Worm (Caenorhabditis elegans) whole organism, L4 larva: ENCODE results near the gene K12H6.6.

Source experiments
- ceh-44 ChIP-seq: fragments of 200-800 bp; sonication (Bioruptor generic); IDR thresholded peaks from 2 replicates; pipeline ENCODE4 v1.3.6; 2022; ENCODE audit warnings: missing genetic modification reagents, missing genetic modification characterization, missing compliant biosample characterization
- ceh-82 ChIP-seq: sonication (generic microtip); optimal IDR thresholded peaks from 2 replicates; lab custom pipeline; 2017; ENCODE audit warnings: missing biosample characterization, missing genetic modification characterization
- duxl-1 ChIP-seq: sonication (generic microtip); optimal IDR thresholded peaks from 2 replicates; lab custom pipeline; 2016; ENCODE audit warnings: mild to moderate bottlenecking, missing genetic modification characterization, moderate library complexity, missing compliant biosample characterization; ENCODE audit not compliant: poor library complexity
- gei-8 ChIP-seq: fragments of 200-800 bp; sonication (Bioruptor generic); optimal IDR thresholded peaks from 2 replicates; lab custom pipeline; 2018; ENCODE audit warnings: mild to moderate bottlenecking, missing genetic modification characterization, missing compliant biosample characterization
- jun-1 ChIP-seq: fragments of 150-350 bp; optimal IDR thresholded peaks from 2 replicates; lab custom pipeline; 2014; ENCODE audit warnings: missing biosample characterization, missing genetic modification reagents, missing genetic modification characterization
- lin-13 ChIP-seq: fragments of 150-350 bp; optimal IDR thresholded peaks from 2 replicates; lab custom pipeline; 2014; ENCODE audit warnings: missing biosample characterization, missing genetic modification reagents, missing genetic modification characterization
- lin-39 ChIP-seq: fragments of 150-350 bp; optimal IDR thresholded peaks from 2 replicates; lab custom pipeline; 2014; ENCODE audit warnings: missing biosample characterization, missing genetic modification reagents, missing genetic modification characterization
- nhr-11 ChIP-seq: fragments of 150-350 bp; optimal IDR thresholded peaks from 2 replicates; lab custom pipeline; 2014; ENCODE audit warnings: missing biosample characterization, missing genetic modification characterization
- nhr-28 ChIP-seq: fragments of 150-350 bp; optimal IDR thresholded peaks from 2 replicates; lab custom pipeline; 2014; ENCODE audit warnings: missing biosample characterization, missing genetic modification characterization
- nhr-77 ChIP-seq: fragments of 150-350 bp; optimal IDR thresholded peaks from 2 replicates; lab custom pipeline; 2014; ENCODE audit warnings: missing biosample characterization, missing genetic modification characterization
- snpc-4 ChIP-seq: fragments of 150-350 bp; optimal IDR thresholded peaks from 2 replicates; lab custom pipeline; 2014; ENCODE audit warnings: missing biosample characterization, missing genetic modification characterization
- unc-39 ChIP-seq: sonication (generic microtip); optimal IDR thresholded peaks from 2 replicates; lab custom pipeline; 2017; ENCODE audit warnings: missing biosample characterization, missing genetic modification characterization
- zag-1 ChIP-seq: fragments of 150-350 bp; optimal IDR thresholded peaks from 2 replicates; lab custom pipeline; 2014; ENCODE audit warnings: missing biosample characterization, missing genetic modification characterization
- ztf-11 ChIP-seq: fragments of 150-350 bp; optimal IDR thresholded peaks from 2 replicates; lab custom pipeline; 2014; ENCODE audit warnings: missing biosample characterization, missing genetic modification characterization

DNA sequence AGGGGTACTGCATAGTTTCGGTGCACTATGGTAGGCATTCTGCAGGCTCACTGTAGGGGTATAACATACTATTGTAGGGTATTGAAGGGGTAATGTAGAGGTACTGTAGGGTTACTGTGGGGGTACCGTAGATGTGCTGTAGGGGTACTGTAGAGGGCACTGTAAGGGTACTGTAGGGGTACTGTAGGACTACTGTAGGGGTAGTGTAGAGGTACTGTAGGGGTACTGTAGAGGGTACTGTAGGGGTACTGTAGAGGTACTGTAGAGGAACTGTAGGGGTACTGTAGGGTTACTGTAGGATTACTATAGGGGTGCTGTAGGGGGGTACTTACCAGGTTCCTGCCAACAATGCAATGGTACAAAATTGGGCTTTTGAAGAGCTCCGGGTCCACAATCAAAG, 889 bp downstream of the K12H6.6 start:
- TF ChIP-seq unc-39 (tag; lab: Kevin White, UChicago): no peak
- TF ChIP-seq snpc-4 (tag; lab: Kevin White, UChicago): no peak
- TF ChIP-seq ztf-11: no peak
- TF ChIP-seq gei-8 (GFP tag; lab: Kevin White, UChicago): no peak
- TF ChIP-seq lin-13: no peak
- no peak for TF ChIP-seq ceh-82 (tag; lab: Kevin White, UChicago)
- TF ChIP-seq nhr-11 (tag; lab: Kevin White, UChicago): no peak
- no peak for TF ChIP-seq nhr-77 (tag; lab: Kevin White, UChicago)
- TF ChIP-seq ceh-44 (GFP tag; lab: Robert Waterston, UW): no peak
- TF ChIP-seq jun-1: no peak
- no peak for TF ChIP-seq lin-39
- TF ChIP-seq zag-1 (tag; lab: Kevin White, UChicago): no peak
- TF ChIP-seq duxl-1 (tag; lab: Kevin White, UChicago): no peak
- TF ChIP-seq nhr-28 (tag; lab: Kevin White, UChicago): no peak
